Fruit fly (Drosophila melanogaster): ENCODE results near the gene ND-ASHI.
A peak's percentile ranks its signal among the peaks of the same experiment; 100 is the strongest.

Gene ND-ASHI

dm6 chrX:6656023-6656594 lies 22.8 kb downstream of the ND-ASHI start (continued):
- TF ChIP-seq CG8359 (GFP tag; optimal IDR thresholded peaks at IDR 0.05; ENCODE audit: borderline replicate concordance) (peak; percentile 30), CG7839 (tag; optimal IDR thresholded peaks at IDR 0.05) (peak; percentile 90), tna (GFP tag; IDR thresholded peaks at IDR 0.05; ENCODE audit: partially characterized antibody) (no peak), HLH54F (GFP tag; optimal IDR thresholded peaks at IDR 0.05) (peak; percentile 80), BtbVII (GFP tag; optimal IDR thresholded peaks at IDR 0.05) (peak; percentile 84), CG12391 (tag; optimal IDR thresholded peaks at IDR 0.05) (peak; percentile 82), pnt (GFP tag; optimal IDR thresholded peaks at IDR 0.05) (peak; percentile 62), nerfin-2 (GFP tag; IDR thresholded peaks at IDR 0.05; ENCODE audit: partially characterized antibody) (no peak), odd (GFP tag; optimal IDR thresholded peaks at IDR 0.05) (peak; percentile 78), Sry-β (GFP tag; optimal IDR thresholded peaks at IDR 0.05) (no peak), Hey (tag; optimal IDR thresholded peaks at IDR 0.05) (no peak), gcm (GFP tag; optimal IDR thresholded peaks at IDR 0.05) (peak; percentile 77), CG1603 (tag; optimal IDR thresholded peaks at IDR 0.05) (peak; percentile 76), CG7745 (tag; optimal IDR thresholded peaks at IDR 0.05) (no peak), bigmax (GFP tag; optimal IDR thresholded peaks at IDR 0.05) (no peak), so (GFP tag; IDR thresholded peaks at IDR 0.05) (peak; percentile 81; the same call in 2 of the 3 replicates), hbn (GFP tag; IDR thresholded peaks at IDR 0.05; ENCODE audit: partially characterized antibody) (no peak), Dbx (GFP tag; IDR thresholded peaks at IDR 0.05) (peak; percentile 75), zfh1 (GFP tag; IDR thresholded peaks at IDR 0.05) (peak; percentile 81), CG6654 (GFP tag; optimal IDR thresholded peaks at IDR 0.05) (peak; percentile 59), CG9215 (GFP tag; IDR thresholded peaks at IDR 0.05) (peak; percentile 73), CG9932 (GFP tag; IDR thresholded peaks at IDR 0.05) (peak; percentile 76), CG12155 (GFP tag; optimal IDR thresholded peaks at IDR 0.05) (peak; percentile 76), sd (tag; optimal IDR thresholded peaks at IDR 0.05) (no peak), Side (GFP tag; optimal IDR thresholded peaks at IDR 0.05) (peak; percentile 73), Dfd (GFP tag; optimal IDR thresholded peaks at IDR 0.05) (no peak), nau (GFP tag; optimal IDR thresholded peaks at IDR 0.05) (peak; percentile 83), bowl (GFP tag; IDR thresholded peaks at IDR 0.05) (0 out of 2 replicates have a peak, but pooled peaks have one; percentile 5), CG12942 (GFP tag; optimal IDR thresholded peaks at IDR 0.05) (peak; percentile 74), emc (GFP tag; optimal IDR thresholded peaks at IDR 0.05) (peak; percentile 59), z (GFP tag; IDR thresholded peaks at IDR 0.05) (no peak), mam (GFP tag; optimal IDR thresholded peaks at IDR 0.05) (peak; percentile 86), Stat92E (GFP tag; optimal IDR thresholded peaks at IDR 0.05) (peak in 1 of 3 experiments; percentile 48), zen (tag; optimal IDR thresholded peaks at IDR 0.05) (peak; percentile 80), Atf6 (GFP tag; IDR thresholded peaks at IDR 0.05) (peak; percentile 88; the same call in 1 of the 2 replicates), Asciz (GFP tag; optimal IDR thresholded peaks at IDR 0.05) (peak; percentile 71), CG7786 (GFP tag; optimal IDR thresholded peaks at IDR 0.05) (peak; percentile 78), CG2889 (GFP tag; IDR thresholded peaks at IDR 0.05) (0 out of 3 replicates have a peak, but pooled peaks have one; percentile 48), CG12299 (tag; optimal IDR thresholded peaks at IDR 0.05) (peak; percentile 77), trem (tag; optimal IDR thresholded peaks at IDR 0.05) (peak; percentile 56), CG32772 (GFP tag; IDR thresholded peaks at IDR 0.05) (peak; percentile 67), jigr1 (GFP tag; IDR thresholded peaks at IDR 0.05) (peak; percentile 48; the same call in 1 of the 3 replicates), Fer3 (tag; optimal IDR thresholded peaks at IDR 0.05) (peak; percentile 81), CHES-1-like (GFP tag; optimal IDR thresholded peaks at IDR 0.05) (peak; percentile 80), hb (GFP tag; IDR thresholded peaks at IDR 0.05; ENCODE audit: partially characterized antibody) (no peak), CG17802 (tag; optimal IDR thresholded peaks at IDR 0.05) (peak; percentile 40), Camta (GFP tag; optimal IDR thresholded peaks at IDR 0.05) (peak; percentile 85), CG5245 (GFP tag; optimal IDR thresholded peaks at IDR 0.05) (peak; percentile 68), dm (GFP tag; optimal IDR thresholded peaks at IDR 0.05) (peak; percentile 71)

All from whole organism, embryonic.